Fruit fly (Drosophila melanogaster): Measurements from ENCODE around the gene prage.

prage gene

DNA sequence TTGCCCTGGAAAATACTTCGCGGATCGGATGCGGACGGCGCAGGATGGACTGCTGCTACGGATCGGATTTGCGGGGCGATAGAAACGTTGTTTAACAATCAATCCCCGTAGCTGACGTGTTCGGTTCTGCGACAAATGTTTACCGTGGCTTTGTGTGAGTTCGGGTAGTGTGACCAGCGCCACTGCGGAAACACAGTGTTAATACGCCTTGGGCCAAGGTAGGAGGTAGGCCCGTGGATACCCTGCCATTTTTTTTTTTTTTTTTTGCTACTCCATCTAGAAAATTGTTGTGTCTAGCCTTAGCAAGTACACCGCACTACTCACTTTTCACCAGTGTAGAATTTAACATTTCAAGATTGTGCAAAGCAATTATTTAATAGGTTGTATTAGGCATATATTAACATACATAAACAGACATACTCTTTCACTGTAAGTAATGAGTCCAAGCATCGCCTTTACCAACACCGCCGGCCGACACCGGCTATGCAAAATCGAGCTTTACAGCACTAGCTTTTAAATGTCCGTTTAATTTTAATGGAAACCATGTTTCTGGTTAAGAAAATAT lies 88.2 kb downstream of the prage start, which contains the start of gene deltaCOP (continued):
- TF ChIP-seq fd3F (GFP tag; optimal IDR thresholded peaks at IDR 0.05): peak; percentile 62
- TF ChIP-seq CG6175 (GFP tag; IDR thresholded peaks at IDR 0.05): peak; percentile 79
- TF ChIP-seq slp2 (GFP tag; optimal IDR thresholded peaks at IDR 0.05): peak; percentile 87
- peak; percentile 92 for TF ChIP-seq D19B (GFP tag; optimal IDR thresholded peaks at IDR 0.05)
- TF ChIP-seq D (optimal IDR thresholded peaks at IDR 0.05): peak; percentile 38
- TF ChIP-seq D (GFP tag; optimal IDR thresholded peaks at IDR 0.05): no peak
- peak; percentile 60 for TF ChIP-seq CG2116 (GFP tag; optimal IDR thresholded peaks at IDR 0.05)
- peak; percentile 72; the same call in 2 of the 3 replicates for TF ChIP-seq CG11560 (tag; IDR thresholded peaks at IDR 0.05)
- peak; percentile 45 for TF ChIP-seq CG6765 (GFP tag; optimal IDR thresholded peaks at IDR 0.05)
- peak; percentile 87 for TF ChIP-seq chn (GFP tag; optimal IDR thresholded peaks at IDR 0.05)
- peak; percentile 83 for TF ChIP-seq CG14014 (GFP tag; IDR thresholded peaks at IDR 0.05)
- TF ChIP-seq BEAF-32 (GFP tag; optimal IDR thresholded peaks at IDR 0.05): peak; percentile 32
- TF ChIP-seq CG2120 (GFP tag; optimal IDR thresholded peaks at IDR 0.05): peak; percentile 97
- peak; percentile 83 for TF ChIP-seq CG1792 (GFP tag; optimal IDR thresholded peaks at IDR 0.05)
- TF ChIP-seq CG34224 (GFP tag; IDR thresholded peaks at IDR 0.05; ENCODE audit: partially characterized antibody): peak; percentile 23; the same call in 2 of the 3 replicates
- peak; percentile 62 for TF ChIP-seq CG3407 (GFP tag; optimal IDR thresholded peaks at IDR 0.05)
- peak; percentile 86 for TF ChIP-seq Atf3 (GFP tag; optimal IDR thresholded peaks at IDR 0.05)
- no peak for TF ChIP-seq otp (GFP tag; IDR thresholded peaks at IDR 0.05)
- TF ChIP-seq psq (GFP tag; optimal IDR thresholded peaks at IDR 0.05): peak; percentile 55
- peak; percentile 79 for TF ChIP-seq p53 (GFP tag; optimal IDR thresholded peaks at IDR 0.05)
- peak; percentile 77 for TF ChIP-seq CG9797 (GFP tag; optimal IDR thresholded peaks at IDR 0.05)
- peak; percentile 78 for TF ChIP-seq CG12391 (tag; optimal IDR thresholded peaks at IDR 0.05)
- peak; percentile 78 for TF ChIP-seq CG18476 (GFP tag; optimal IDR thresholded peaks at IDR 0.05)
- no peak for TF ChIP-seq CG12299 (tag; optimal IDR thresholded peaks at IDR 0.05)
- peak; percentile 85 for TF ChIP-seq repo (GFP tag; optimal IDR thresholded peaks at IDR 0.05)
- TF ChIP-seq CG6791 (GFP tag; IDR thresholded peaks at IDR 0.05; ENCODE audit: partially characterized antibody): no peak
- TF ChIP-seq NK7.1 (GFP tag; optimal IDR thresholded peaks at IDR 0.05): peak; percentile 78
- peak; percentile 76 for TF ChIP-seq CG18262 (tag; optimal IDR thresholded peaks at IDR 0.05)
- TF ChIP-seq CG15514 (GFP tag; optimal IDR thresholded peaks at IDR 0.05): peak; percentile 77
- TF ChIP-seq CTCF (GFP tag; optimal IDR thresholded peaks at IDR 0.05): peak; percentile 36
- peak; percentile 99 for TF ChIP-seq Ets65A (GFP tag)
- TF ChIP-seq dysf (GFP tag; IDR thresholded peaks at IDR 0.05): peak; percentile 90
- peak; percentile 89 for TF ChIP-seq Rfx (GFP tag; IDR thresholded peaks at IDR 0.05)
- TF ChIP-seq CG10979 (tag; optimal IDR thresholded peaks at IDR 0.05): peak; percentile 64
- TF ChIP-seq ash1 (GFP tag; optimal IDR thresholded peaks at IDR 0.05): no peak
- TF ChIP-seq gsb-n (tag; optimal IDR thresholded peaks at IDR 0.05): peak; percentile 61
- TF ChIP-seq CG9817 (tag; optimal IDR thresholded peaks at IDR 0.05): peak; percentile 73
- TF ChIP-seq Camta (GFP tag; optimal IDR thresholded peaks at IDR 0.05): peak; percentile 88
- peak; percentile 71 for TF ChIP-seq croc (GFP tag; conservative IDR thresholded peaks at IDR 0.05)
- TF ChIP-seq CG31224 (GFP tag; IDR thresholded peaks at IDR 0.05): peak; percentile 79
- peak; percentile 32 for TF ChIP-seq CG6654 (GFP tag; optimal IDR thresholded peaks at IDR 0.05)
- TF ChIP-seq CG30403 (GFP tag; optimal IDR thresholded peaks at IDR 0.05): peak; percentile 93
- TF ChIP-seq toy (GFP tag; IDR thresholded peaks at IDR 0.05): peak; percentile 60; the same call in 1 of the 2 replicates
- no peak for TF ChIP-seq CG8359 (GFP tag; optimal IDR thresholded peaks at IDR 0.05; ENCODE audit: borderline replicate concordance)
- TF ChIP-seq CrebB (tag; optimal IDR thresholded peaks at IDR 0.05): peak; percentile 31
- no peak for TF ChIP-seq eve (GFP tag; optimal IDR thresholded peaks at IDR 0.05)
- TF ChIP-seq fu2 (GFP tag; optimal IDR thresholded peaks at IDR 0.05): peak; percentile 94
- TF ChIP-seq tna (GFP tag; IDR thresholded peaks at IDR 0.05; ENCODE audit: partially characterized antibody): no peak
- TF ChIP-seq cato (GFP tag; optimal IDR thresholded peaks at IDR 0.05; ENCODE audit: borderline replicate concordance): peak; percentile 73
- no peak for TF ChIP-seq ATbp (GFP tag; optimal IDR thresholded peaks at IDR 0.05)

All from whole organism, embryonic.